Worm (Caenorhabditis elegans) whole organism, young adult: ENCODE results near the gene F58F12.1.

Experiments
- B0019.2 ChIP-seq: fragments of 200-800 bp; sonication (Bioruptor generic); conservative IDR thresholded peaks from 2 replicates; pipeline ENCODE4 v1.3.6; 2022; ENCODE audit warnings: missing genetic modification reagents, missing genetic modification characterization, missing compliant biosample characterization
- B0261.1 ChIP-seq: sonication (generic microtip); optimal IDR thresholded peaks from 2 replicates; lab custom pipeline; 2016; ENCODE audit warnings: mild to moderate bottlenecking, missing genetic modification characterization, moderate library complexity, missing compliant biosample characterization
- C17E4.6 ChIP-seq: fragments of 200-800 bp; sonication (Bioruptor generic); IDR thresholded peaks from 2 replicates; pipeline ENCODE4 v1.3.6; 2022; ENCODE audit warnings: missing genetic modification reagents, missing genetic modification characterization, missing compliant biosample characterization
- F10E7.11 ChIP-seq: sonication (generic microtip); optimal IDR thresholded peaks from 2 replicates; lab custom pipeline; 2017; ENCODE audit warnings: mild to moderate bottlenecking, missing genetic modification characterization, moderate library complexity, missing compliant biosample characterization
- F22D6.2 ChIP-seq: sonication (generic microtip); optimal IDR thresholded peaks from 2 replicates; lab custom pipeline; 2016; ENCODE audit warnings: mild to moderate bottlenecking, missing genetic modification characterization, missing compliant biosample characterization
- F37B4.10 ChIP-seq: fragments of 200-800 bp; sonication (Bioruptor generic); IDR thresholded peaks from 2 replicates; pipeline ENCODE4 v1.3.6; 2022; ENCODE audit warnings: missing genetic modification characterization, missing compliant biosample characterization
- F39B2.1 ChIP-seq: fragments of 200-800 bp; sonication (Bioruptor generic); IDR thresholded peaks from 2 replicates; pipeline ENCODE4 v1.3.6; 2022; ENCODE audit warnings: missing genetic modification reagents, missing genetic modification characterization, missing compliant biosample characterization
- F57C9.4 ChIP-seq: sonication (generic microtip); optimal IDR thresholded peaks from 2 replicates; lab custom pipeline; 2017; ENCODE audit warnings: mild to moderate bottlenecking, missing genetic modification characterization, missing compliant biosample characterization
- Y53G8AR.9 ChIP-seq: fragments of 200-800 bp; sonication (Bioruptor generic); conservative IDR thresholded peaks from 2 replicates; pipeline ENCODE4 v1.3.6; 2022; ENCODE audit warnings: missing genetic modification reagents, missing genetic modification characterization, missing compliant biosample characterization
- Y67H2A.10 ChIP-seq: fragments of 200-800 bp; sonication (Bioruptor generic); conservative IDR thresholded peaks from 2 replicates; pipeline ENCODE4 v1.3.6; 2022; ENCODE audit warnings: missing genetic modification reagents, missing genetic modification characterization, missing compliant biosample characterization
- ama-1 ChIP-seq, 3 experiments: fragments of 150-350 bp in 1 of 3; sonication (generic microtip) in 2 of 3; optimal IDR thresholded peaks; 2 replicates each; lab custom pipeline; 2014 to 2018; ENCODE audit warnings: missing biosample characterization in 2 of 3, missing genetic modification characterization in 2 of 3, missing genetic modification reagents in 2 of 3
- athp-1 ChIP-seq: sonication (generic microtip); optimal IDR thresholded peaks from 2 replicates; lab custom pipeline; 2017; ENCODE audit warnings: mild to moderate bottlenecking, missing genetic modification characterization, missing compliant biosample characterization
- attf-3 ChIP-seq: fragments of 200-800 bp; sonication (Bioruptor generic); conservative IDR thresholded peaks from 2 replicates; pipeline ENCODE4 v1.3.6; 2022; ENCODE audit warnings: missing genetic modification reagents, missing genetic modification characterization, missing compliant biosample characterization
- cebp-1 ChIP-seq, 2 experiments: fragments of 200-800 bp in 1 of 2; sonication (Bioruptor generic) in 1 of 2; sonication (generic microtip) in 1 of 2; IDR thresholded peaks in 1 of 2; optimal IDR thresholded peaks in 1 of 2; 2 replicates each; pipeline versions ENCODE4 v1.3.6 to Lab custom; 2017 to 2022; ENCODE audit warnings: missing compliant biosample characterization in 2 of 2, missing genetic modification characterization in 2 of 2, mild to moderate bottlenecking in 1 of 2, missing genetic modification reagents in 1 of 2, moderate library complexity in 1 of 2
- ceh-100 ChIP-seq: fragments of 200-800 bp; sonication (Bioruptor generic); IDR thresholded peaks from 2 replicates; pipeline ENCODE4 v1.3.6; 2022; ENCODE audit warnings: missing genetic modification reagents, missing genetic modification characterization, missing compliant biosample characterization
- ceh-27 ChIP-seq: fragments of 200-800 bp; sonication (Bioruptor generic); optimal IDR thresholded peaks from 2 replicates; lab custom pipeline; 2018; ENCODE audit warnings: mild to moderate bottlenecking, missing genetic modification characterization, moderate library complexity, missing compliant biosample characterization
- ceh-79 ChIP-seq: sonication (generic microtip); optimal IDR thresholded peaks from 2 replicates; lab custom pipeline; 2017; ENCODE audit warnings: mild to moderate bottlenecking, missing genetic modification characterization, missing compliant biosample characterization
- ceh-91 ChIP-seq: fragments of 200-800 bp; sonication (Bioruptor generic); IDR thresholded peaks from 2 replicates; pipeline ENCODE4 v1.3.6; 2022; ENCODE audit warnings: missing genetic modification reagents, missing genetic modification characterization, missing compliant biosample characterization
- die-1 ChIP-seq: sonication (generic microtip); optimal IDR thresholded peaks from 2 replicates; lab custom pipeline; 2016; ENCODE audit warnings: missing genotype, mild to moderate bottlenecking, missing genetic modification characterization, missing compliant biosample characterization
- dpl-1 ChIP-seq: fragments of 150-350 bp; optimal IDR thresholded peaks from 2 replicates; lab custom pipeline; 2014; ENCODE audit warnings: missing biosample characterization, missing genetic modification reagents, missing genetic modification characterization
- egl-18 ChIP-seq: fragments of 200-800 bp; sonication (Bioruptor generic); IDR thresholded peaks from 2 replicates; pipeline ENCODE4 v1.3.6; 2022; ENCODE audit warnings: missing genetic modification reagents, missing genetic modification characterization, missing compliant biosample characterization
- egl-44 ChIP-seq: fragments of 200-800 bp; sonication (Bioruptor generic); IDR thresholded peaks from 2 replicates; pipeline ENCODE4 v1.3.6; 2022; ENCODE audit warnings: missing genetic modification reagents, missing genetic modification characterization, missing compliant biosample characterization
- egrh-3 ChIP-seq: fragments of 200-800 bp; sonication (Bioruptor generic); IDR thresholded peaks from 2 replicates; pipeline ENCODE4 v1.3.6; 2022; ENCODE audit warnings: missing genetic modification reagents, missing genetic modification characterization, missing compliant biosample characterization
- gei-17 ChIP-seq: fragments of 200-800 bp; sonication (Bioruptor generic); optimal IDR thresholded peaks from 2 replicates; lab custom pipeline; 2018; ENCODE audit warnings: mild to moderate bottlenecking, missing genetic modification characterization, missing compliant biosample characterization
- him-1 ChIP-seq: sonication (generic microtip); optimal IDR thresholded peaks from 2 replicates; lab custom pipeline; 2016; ENCODE audit warnings: missing genotype, missing genetic modification reagents, missing genetic modification characterization, missing compliant biosample characterization
- hmg-20 ChIP-seq: fragments of 200-800 bp; sonication (Bioruptor generic); IDR thresholded peaks from 2 replicates; pipeline ENCODE4 v1.3.6; 2022; ENCODE audit warnings: missing genetic modification reagents, missing genetic modification characterization, missing compliant biosample characterization
- hrde-1 ChIP-seq: sonication (generic microtip); optimal IDR thresholded peaks from 2 replicates; lab custom pipeline; 2016; ENCODE audit warnings: missing genetic modification characterization, mild to moderate bottlenecking, missing compliant biosample characterization, moderate library complexity, missing genotype, missing genetic modification reagents, borderline replicate concordance
- lsy-27 ChIP-seq: sonication (generic microtip); optimal IDR thresholded peaks from 2 replicates; lab custom pipeline; 2017; ENCODE audit warnings: missing genetic modification characterization, mild to moderate bottlenecking, missing compliant biosample characterization, antibody characterized with exemption, missing genotype, borderline replicate concordance; ENCODE audit not compliant: insufficient read depth
- madf-8 ChIP-seq: fragments of 200-800 bp; sonication (Bioruptor generic); conservative IDR thresholded peaks from 2 replicates; pipeline ENCODE4 v1.3.6; 2022; ENCODE audit warnings: missing genetic modification reagents, missing genetic modification characterization, missing compliant biosample characterization
- nfyb-1 ChIP-seq: fragments of 200-800 bp; sonication (Bioruptor generic); IDR thresholded peaks from 2 replicates; pipeline ENCODE4 v1.3.6; 2022; ENCODE audit warnings: missing genetic modification reagents, missing genetic modification characterization, missing compliant biosample characterization
- nhr-120 ChIP-seq: fragments of 200-800 bp; sonication (Bioruptor generic); IDR thresholded peaks from 2 replicates; pipeline ENCODE4 v1.3.6; 2022; ENCODE audit warnings: missing genetic modification characterization, missing compliant biosample characterization
- nhr-27 ChIP-seq: fragments of 200-800 bp; sonication (Bioruptor generic); optimal IDR thresholded peaks from 2 replicates; lab custom pipeline; 2018; ENCODE audit warnings: mild to moderate bottlenecking, missing genetic modification characterization, moderate library complexity, missing compliant biosample characterization
- snpc-1.1 ChIP-seq: sonication (generic microtip); optimal IDR thresholded peaks from 2 replicates; lab custom pipeline; 2017; ENCODE audit warnings: missing genetic modification characterization, mild to moderate bottlenecking, missing compliant biosample characterization, antibody characterized with exemption, moderate library complexity, missing genotype, missing genetic modification reagents; ENCODE audit not compliant: insufficient read depth
- somi-1 ChIP-seq: fragments of 200-800 bp; sonication (Bioruptor generic); optimal IDR thresholded peaks from 2 replicates; lab custom pipeline; 2018; ENCODE audit warnings: mild to moderate bottlenecking, missing genetic modification characterization, missing compliant biosample characterization
- tbp1 ChIP-seq: fragments of 200-800 bp; sonication (Bioruptor generic); optimal IDR thresholded peaks from 2 replicates; lab custom pipeline; 2018; ENCODE audit warnings: mild to moderate bottlenecking, missing genetic modification characterization, missing compliant biosample characterization
- unc-130 ChIP-seq: sonication (generic microtip); optimal IDR thresholded peaks from 2 replicates; lab custom pipeline; 2016; ENCODE audit warnings: missing genetic modification reagents, missing genetic modification characterization, missing compliant biosample characterization
- unc-62 ChIP-seq: fragments of 150-350 bp; optimal IDR thresholded peaks from 2 replicates; lab custom pipeline; 2014; ENCODE audit warnings: missing biosample characterization, missing genetic modification reagents, missing genetic modification characterization
- zim-3 ChIP-seq: sonication (generic microtip); optimal IDR thresholded peaks from 2 replicates; lab custom pipeline; 2017; ENCODE audit warnings: mild to moderate bottlenecking, missing genetic modification characterization, moderate library complexity, missing compliant biosample characterization
- ztf-18 ChIP-seq: sonication (generic microtip); optimal IDR thresholded peaks from 2 replicates; lab custom pipeline; 2016; ENCODE audit warnings: missing genotype, mild to moderate bottlenecking, missing genetic modification characterization, missing compliant biosample characterization
- ztf-25 ChIP-seq: fragments of 200-800 bp; sonication (Bioruptor generic); IDR thresholded peaks from 2 replicates; pipeline ENCODE4 v1.3.6; 2022; ENCODE audit warnings: missing genetic modification reagents, missing genetic modification characterization, missing compliant biosample characterization
- ztf-3 ChIP-seq: fragments of 200-800 bp; sonication (Bioruptor generic); optimal IDR thresholded peaks from 2 replicates; lab custom pipeline; 2018; ENCODE audit warnings: mild to moderate bottlenecking, missing genetic modification characterization, missing compliant biosample characterization

The F58F12.1 gene

ce11 chrII:6348360-6348759 is 35.1 kb upstream of the F58F12.1 start (continued):
- TF ChIP-seq ama-1 (optimal IDR thresholded peaks at IDR 0.05; lab: Kevin White, UChicago) (peak; percentile 96), ama-1 (GFP tag; optimal IDR thresholded peaks at IDR 0.05; lab: Kevin White, UChicago) (no peak)
- TF ChIP-seq, all 124 proteins: peak for 52

ce11 chrII:6349968-6350367 is 33.5 kb upstream of the F58F12.1 start:
- TF ChIP-seq ceh-100 (GFP tag; lab: Robert Waterston, UW) (no peak), athp-1 (tag; lab: Kevin White, UChicago) (no peak), B0261.1 (tag; lab: Kevin White, UChicago) (no peak), unc-130 (GFP tag; lab: Kevin White, UChicago) (no peak), egl-18 (GFP tag; lab: Robert Waterston, UW) (no peak), F37B4.10 (GFP tag; lab: Robert Waterston, UW) (no peak), ztf-3 (no peak), nfyb-1 (no peak), Y67H2A.10 (no peak), Y53G8AR.9 (no peak), tbp1 (GFP tag; lab: Kevin White, UChicago) (no peak)

- TF ChIP-seq athp-1 (tag; lab: Kevin White, UChicago) (no peak), cebp-1 (GFP tag; IDR thresholded peaks at IDR 0.05; lab: Robert Waterston, UW) (no peak), cebp-1 (tag; optimal IDR thresholded peaks at IDR 0.05; lab: Kevin White, UChicago) (no peak), unc-62 (no peak), die-1 (tag; lab: Kevin White, UChicago) (no peak), F39B2.1 (GFP tag; lab: Robert Waterston, UW) (no peak), B0019.2 (GFP tag; lab: Robert Waterston, UW) (no peak), ceh-79 (no peak), him-1 (tag; lab: Kevin White, UChicago) (no peak), lsy-27 (no peak), nhr-120 (no peak), gei-17 (GFP tag; lab: Kevin White, UChicago) (no peak), ceh-27 (GFP tag; lab: Kevin White, UChicago) (no peak), ceh-91 (GFP tag; lab: Robert Waterston, UW) (no peak), zim-3 (no peak)
- TF ChIP-seq, all 124 proteins: peak for 0
Observed at ce11 chrII:6351887-6352286, 31.6 kb upstream of the F58F12.1 start, which contains the start of gene C32D5.10. Gene C32D5.10, minus strand, starts transcription at chrII:6351987.

- TF ChIP-seq ztf-18 (peak; percentile 92), F57C9.4 (tag; lab: Kevin White, UChicago) (no peak), egl-44 (GFP tag; lab: Robert Waterston, UW) (no peak), attf-3 (GFP tag; lab: Robert Waterston, UW) (no peak), Y53G8AR.9 (no peak), madf-8 (no peak), ztf-25 (GFP tag; lab: Robert Waterston, UW) (no peak), B0019.2 (GFP tag; lab: Robert Waterston, UW) (no peak), nhr-27 (no peak), egrh-3 (GFP tag; lab: Robert Waterston, UW) (no peak), F10E7.11 (no peak), hmg-20 (GFP tag; lab: Robert Waterston, UW) (no peak), C17E4.6 (GFP tag; lab: Robert Waterston, UW) (no peak), snpc-1.1 (tag; lab: Kevin White, UChicago) (no peak), F39B2.1 (GFP tag; lab: Robert Waterston, UW) (no peak), hrde-1 (no peak), dpl-1 (peak; percentile 22), ama-1 (optimal IDR thresholded peaks at IDR 0.05; lab: Kevin White, UChicago) (no peak), ama-1 (GFP tag; optimal IDR thresholded peaks at IDR 0.05; lab: Kevin White, UChicago) (no peak), F22D6.2 (tag; lab: Kevin White, UChicago) (no peak), somi-1 (GFP tag; lab: Kevin White, UChicago) (no peak), ceh-100 (GFP tag; lab: Robert Waterston, UW) (no peak)
Observed at ce11 chrII:6355396-6356346, 27.8 kb upstream of the F58F12.1 start, which contains the start of gene C32D5.11. Gene C32D5.11, minus strand, starts transcription at chrII:6355446.
